In the genomic region with DNA sequence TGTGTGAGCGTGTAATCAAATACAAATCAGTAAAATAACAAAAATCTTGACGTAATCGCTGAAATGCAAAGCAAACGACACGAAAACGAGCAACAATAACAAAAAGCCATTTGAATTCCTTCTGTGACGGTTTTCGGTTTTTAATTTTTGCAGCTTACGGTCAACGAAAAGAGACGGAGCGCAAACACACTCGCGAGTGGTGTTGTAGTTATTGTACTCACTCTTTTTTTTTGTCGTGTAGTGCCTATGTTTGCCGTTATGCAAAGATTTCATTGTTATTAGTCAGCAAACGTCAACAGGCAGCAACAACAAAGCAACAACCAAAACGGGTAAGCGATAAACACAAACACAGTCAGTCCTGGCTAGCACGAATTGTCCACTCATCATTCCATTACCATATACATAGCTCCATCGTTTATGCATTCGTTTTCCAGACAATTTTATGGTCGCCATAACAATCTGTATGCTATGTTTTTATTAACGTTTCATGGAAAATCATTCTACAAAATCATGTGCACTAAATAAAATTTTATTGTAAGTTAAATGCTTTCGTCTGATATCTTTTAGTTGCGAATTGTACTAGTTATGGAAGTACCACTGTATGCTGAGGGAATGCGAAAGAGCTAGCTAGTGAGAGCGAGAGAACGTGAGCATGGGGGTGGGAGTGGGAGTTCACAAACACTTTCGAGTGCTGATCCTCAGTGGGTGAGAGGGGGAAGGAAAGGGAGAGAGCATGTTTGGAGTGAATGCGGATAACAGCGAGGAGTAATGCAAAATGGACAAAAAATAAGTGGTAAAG, we compare ENCODE assay signal across 1 fruit fly cellular context.
TF ChIP-seq lines count a peak whose summit lies in the region.

No protein-coding gene starts in this region.

TF ChIP-seq in whole organism, embryonic, 481 proteins besides CTCF, POLR2A, EP300 and RAD21 (continued from another document and continues in another):
- TF ChIP-seq CG3995 (GFP tag; optimal IDR thresholded peaks at IDR 0.05; lab: Kevin White, UChicago) (peak; percentile 21), crol (GFP tag; IDR thresholded peaks at IDR 0.05; lab: Robert Waterston, UW) (peak; percentile 90), Med (GFP tag; lab: Kevin White, UChicago) (peak; percentile 98), sd (tag; optimal IDR thresholded peaks at IDR 0.05; lab: Kevin White, UChicago) (peak; percentile 85), Fer2 (tag; optimal IDR thresholded peaks at IDR 0.05; lab: Kevin White, UChicago) (peak; percentile 81), CG2678 (tag; optimal IDR thresholded peaks at IDR 0.05; lab: Kevin White, UChicago) (peak; percentile 91), CG18262 (tag; optimal IDR thresholded peaks at IDR 0.05; lab: Kevin White, UChicago) (peak; percentile 62), Spps (tag; optimal IDR thresholded peaks at IDR 0.05; lab: Kevin White, UChicago) (peak; percentile 0), grau (tag; optimal IDR thresholded peaks at IDR 0.05; lab: Kevin White, UChicago) (peak; percentile 99), CG2875 (GFP tag; optimal IDR thresholded peaks at IDR 0.05; lab: Kevin White, UChicago) (peak; percentile 11), mld (GFP tag; IDR thresholded peaks at IDR 0.05; lab: Robert Waterston, UW; ENCODE audit: partially characterized antibody) (no peak), Rx (GFP tag; IDR thresholded peaks at IDR 0.05; lab: Robert Waterston, UW) (0 out of 2 replicates have a peak, but pooled peaks have one; percentile 33), CG3838 (GFP tag; optimal IDR thresholded peaks at IDR 0.05; lab: Kevin White, UChicago) (peak; percentile 36), CG11085 (GFP tag; IDR thresholded peaks at IDR 0.05; lab: Robert Waterston, UW) (0 out of 2 replicates have a peak, but pooled peaks have one; percentile 56), croc (GFP tag; conservative IDR thresholded peaks at IDR 0.05; lab: Robert Waterston, UW) (peak; percentile 39; the same call in 1 of the 3 replicates), CG1832 (GFP tag; optimal IDR thresholded peaks at IDR 0.05; lab: Kevin White, UChicago) (peak; percentile 26), dmrt11E (tag; optimal IDR thresholded peaks at IDR 0.05; lab: Kevin White, UChicago) (no peak), CG30431 (GFP tag; optimal IDR thresholded peaks at IDR 0.05; lab: Kevin White, UChicago) (peak; percentile 30), nerfin-1 (tag; optimal IDR thresholded peaks at IDR 0.05; lab: Kevin White, UChicago) (peak; percentile 73), Atf6 (GFP tag; IDR thresholded peaks at IDR 0.05; lab: Robert Waterston, UW) (peak; percentile 85), abd-A (tag; optimal IDR thresholded peaks at IDR 0.05; lab: Kevin White, UChicago) (peak; percentile 28), sisA (GFP tag; IDR thresholded peaks at IDR 0.05; lab: Robert Waterston, UW) (peak; percentile 64), CG11093 (GFP tag; IDR thresholded peaks at IDR 0.05; lab: Robert Waterston, UW) (peak; percentile 75; the same call in 2 of the 3 replicates), H2.0 (GFP tag; IDR thresholded peaks at IDR 0.05; lab: Robert Waterston, UW) (0 out of 2 replicates have a peak, but pooled peaks have one; percentile 10), seq (GFP tag; IDR thresholded peaks at IDR 0.05; lab: Robert Waterston, UW) (peak; percentile 81), CG10147 (GFP tag; optimal IDR thresholded peaks at IDR 0.05; lab: Kevin White, UChicago) (peak; percentile 76), bsh (GFP tag; optimal IDR thresholded peaks at IDR 0.05; lab: Kevin White, UChicago) (peak in 1 of 2 experiments; percentile 57), bab2 (GFP tag; optimal IDR thresholded peaks at IDR 0.05; lab: Kevin White, UChicago) (peak; percentile 75), CG2712 (tag; optimal IDR thresholded peaks at IDR 0.05; lab: Kevin White, UChicago) (peak; percentile 68), CG15696 (tag; optimal IDR thresholded peaks at IDR 0.05; lab: Kevin White, UChicago) (peak; percentile 34), Max (GFP tag; optimal IDR thresholded peaks at IDR 0.05; lab: Kevin White, UChicago) (peak; percentile 30), CG1233 (GFP tag; optimal IDR thresholded peaks at IDR 0.05; lab: Kevin White, UChicago) (peak; percentile 70), Atf-2 (GFP tag; optimal IDR thresholded peaks at IDR 0.05; lab: Kevin White, UChicago) (peak; percentile 44), CG12299 (tag; optimal IDR thresholded peaks at IDR 0.05; lab: Kevin White, UChicago) (peak; percentile 66), CG3281 (GFP tag; optimal IDR thresholded peaks at IDR 0.05; lab: Kevin White, UChicago) (peak; percentile 79), jumu (GFP tag; optimal IDR thresholded peaks at IDR 0.05; lab: Kevin White, UChicago) (peak; percentile 70), CG13424 (tag; optimal IDR thresholded peaks at IDR 0.05; lab: Kevin White, UChicago) (peak; percentile 85), Adf1 (GFP tag; IDR thresholded peaks at IDR 0.05; lab: Robert Waterston, UW) (peak; percentile 52; the same call in 1 of the 2 replicates), E2f1 (GFP tag; IDR thresholded peaks at IDR 0.05; lab: Robert Waterston, UW) (peak; percentile 71), gem (tag; optimal IDR thresholded peaks at IDR 0.05; lab: Kevin White, UChicago) (peak; percentile 81), Hmr (GFP tag; optimal IDR thresholded peaks at IDR 0.05; lab: Kevin White, UChicago) (peak; percentile 81), GATAe (GFP tag; conservative IDR thresholded peaks at IDR 0.05; lab: Robert Waterston, UW) (no peak), CG6683 (GFP tag; optimal IDR thresholded peaks at IDR 0.05; lab: Kevin White, UChicago) (peak; percentile 25), CG1529 (GFP tag; optimal IDR thresholded peaks at IDR 0.05; lab: Kevin White, UChicago) (peak; percentile 28), CG17186 (GFP tag; optimal IDR thresholded peaks at IDR 0.05; lab: Kevin White, UChicago) (no peak), tx (GFP tag; optimal IDR thresholded peaks at IDR 0.05; lab: Kevin White, UChicago) (peak; percentile 48), stc (GFP tag; IDR thresholded peaks at IDR 0.05; lab: Robert Waterston, UW) (peak; percentile 71), Poxn (GFP tag; IDR thresholded peaks at IDR 0.05; lab: Robert Waterston, UW) (peak; percentile 69), CG4707 (GFP tag; optimal IDR thresholded peaks at IDR 0.05; lab: Kevin White, UChicago) (peak; percentile 35), D19B (GFP tag; optimal IDR thresholded peaks at IDR 0.05; lab: Kevin White, UChicago) (peak; percentile 57), CG1647 (GFP tag; optimal IDR thresholded peaks at IDR 0.05; lab: Kevin White, UChicago) (peak; percentile 62), CrebB (tag; optimal IDR thresholded peaks at IDR 0.05; lab: Kevin White, UChicago) (peak; percentile 98), CG12659 (GFP tag; optimal IDR thresholded peaks at IDR 0.05; lab: Kevin White, UChicago) (peak; percentile 55), Sry-β (GFP tag; optimal IDR thresholded peaks at IDR 0.05; lab: Kevin White, UChicago) (no peak), dan (GFP tag; IDR thresholded peaks at IDR 0.05; lab: Robert Waterston, UW) (no peak), CG6175 (GFP tag; IDR thresholded peaks at IDR 0.05; lab: Robert Waterston, UW) (peak; percentile 49; the same call in 2 of the 3 replicates), zfh2 (GFP tag; optimal IDR thresholded peaks at IDR 0.05; lab: Kevin White, UChicago) (peak; percentile 86), nau (GFP tag; optimal IDR thresholded peaks at IDR 0.05; lab: Kevin White, UChicago) (no peak), odd (GFP tag; optimal IDR thresholded peaks at IDR 0.05; lab: Kevin White, UChicago) (peak; percentile 72), CG13287 (GFP tag; IDR thresholded peaks at IDR 0.05; lab: Robert Waterston, UW; ENCODE audit: partially characterized antibody) (no peak), CG13624 (GFP tag; optimal IDR thresholded peaks at IDR 0.05; lab: Kevin White, UChicago) (peak; percentile 68), CG5953 (GFP tag; IDR thresholded peaks at IDR 0.05; lab: Robert Waterston, UW) (0 out of 2 replicates have a peak, but pooled peaks have one; percentile 3), unpg (GFP tag; optimal IDR thresholded peaks at IDR 0.05; lab: Kevin White, UChicago) (peak; percentile 75), cas (GFP tag; IDR thresholded peaks at IDR 0.05; lab: Robert Waterston, UW) (peak; percentile 71), CG10274 (GFP tag; optimal IDR thresholded peaks at IDR 0.05; lab: Kevin White, UChicago) (peak; percentile 45), pb (GFP tag; optimal IDR thresholded peaks at IDR 0.05; lab: Kevin White, UChicago) (peak; percentile 85), ttk (GFP tag; IDR thresholded peaks at IDR 0.05; lab: Robert Waterston, UW) (peak; percentile 69), CG31224 (GFP tag; IDR thresholded peaks at IDR 0.05; lab: Robert Waterston, UW) (peak; percentile 71), lilli (GFP tag; optimal IDR thresholded peaks at IDR 0.05; lab: Kevin White, UChicago) (peak; percentile 68), Abd-B (GFP tag; optimal IDR thresholded peaks at IDR 0.05; lab: Kevin White, UChicago) (peak; percentile 87), dpn (GFP tag; optimal IDR thresholded peaks at IDR 0.05; lab: Kevin White, UChicago) (peak in 1 of 2 experiments; percentile 38), CG7963 (GFP tag; IDR thresholded peaks at IDR 0.05; lab: Robert Waterston, UW; ENCODE audit: partially characterized antibody) (no peak), nom (GFP tag; optimal IDR thresholded peaks at IDR 0.05; lab: Kevin White, UChicago) (peak; percentile 45), sug (tag; optimal IDR thresholded peaks at IDR 0.05; lab: Kevin White, UChicago) (peak; percentile 88), eve (GFP tag; optimal IDR thresholded peaks at IDR 0.05; lab: Kevin White, UChicago) (peak in 1 of 2 experiments; percentile 88), Hsf (GFP tag; optimal IDR thresholded peaks at IDR 0.05; lab: Kevin White, UChicago) (peak; percentile 61), Hr51 (GFP tag; optimal IDR thresholded peaks at IDR 0.05; lab: Kevin White, UChicago) (peak; percentile 9 to 83), CG10209 (GFP tag; optimal IDR thresholded peaks at IDR 0.05; lab: Kevin White, UChicago) (peak; percentile 69), ap (GFP tag; IDR thresholded peaks at IDR 0.05; lab: Robert Waterston, UW) (peak; percentile 41), prd (optimal IDR thresholded peaks at IDR 0.05; lab: Kevin White, UChicago) (no peak), prd (GFP tag; IDR thresholded peaks at IDR 0.05; lab: Robert Waterston, UW) (peak; percentile 73; the same call in 2 of the 3 replicates), dimm (GFP tag; IDR thresholded peaks at IDR 0.05; lab: Robert Waterston, UW) (no peak), ase (GFP tag; IDR thresholded peaks at IDR 0.05; lab: Robert Waterston, UW) (no peak; the same call in 2 of the 3 replicates), vfl (GFP tag; optimal IDR thresholded peaks at IDR 0.05; lab: Kevin White, UChicago) (no peak), Meics (GFP tag; optimal IDR thresholded peaks at IDR 0.05; lab: Kevin White, UChicago) (peak; percentile 68), luna (GFP tag; optimal IDR thresholded peaks at IDR 0.05; lab: Kevin White, UChicago) (peak; percentile 15), chn (GFP tag; optimal IDR thresholded peaks at IDR 0.05; lab: Kevin White, UChicago) (peak; percentile 13), z (GFP tag; IDR thresholded peaks at IDR 0.05; lab: Robert Waterston, UW) (peak; percentile 50; the same call in 1 of the 3 replicates), onecut (GFP tag; IDR thresholded peaks at IDR 0.05; lab: Robert Waterston, UW) (peak; percentile 52), ftz-f1 (GFP tag; optimal IDR thresholded peaks at IDR 0.05; lab: Kevin White, UChicago) (no peak), zf30C (GFP tag; optimal IDR thresholded peaks at IDR 0.05; lab: Kevin White, UChicago) (no peak), Dbx (GFP tag; IDR thresholded peaks at IDR 0.05; lab: Robert Waterston, UW) (peak; percentile 78), CG12071 (GFP tag; optimal IDR thresholded peaks at IDR 0.05; lab: Kevin White, UChicago) (peak; percentile 65), Dip3 (GFP tag; optimal IDR thresholded peaks at IDR 0.05; lab: Kevin White, UChicago) (peak; percentile 73), CG13775 (GFP tag; optimal IDR thresholded peaks at IDR 0.05; lab: Kevin White, UChicago) (peak; percentile 5), CG6689 (GFP tag; IDR thresholded peaks at IDR 0.05; lab: Robert Waterston, UW) (peak; percentile 72), HHEX (GFP tag; optimal IDR thresholded peaks at IDR 0.05; lab: Kevin White, UChicago) (peak; percentile 67), repo (GFP tag; optimal IDR thresholded peaks at IDR 0.05; lab: Kevin White, UChicago) (no peak), CG9727 (GFP tag; optimal IDR thresholded peaks at IDR 0.05; lab: Kevin White, UChicago) (peak; percentile 28), CG16863 (GFP tag; optimal IDR thresholded peaks at IDR 0.05; lab: Kevin White, UChicago) (peak; percentile 44), tin (GFP tag; optimal IDR thresholded peaks at IDR 0.05; lab: Kevin White, UChicago) (peak; percentile 1), BtbVII (GFP tag; optimal IDR thresholded peaks at IDR 0.05; lab: Kevin White, UChicago) (peak; percentile 63), zen (tag; optimal IDR thresholded peaks at IDR 0.05; lab: Kevin White, UChicago) (peak; percentile 30), CG32772 (GFP tag; IDR thresholded peaks at IDR 0.05; lab: Robert Waterston, UW) (peak; percentile 60; the same call in 1 of the 2 replicates), Fer3 (tag; optimal IDR thresholded peaks at IDR 0.05; lab: Kevin White, UChicago) (peak; percentile 86), ewg (GFP tag; optimal IDR thresholded peaks at IDR 0.05; lab: Kevin White, UChicago) (peak; percentile 36), sens (GFP tag; lab: Kevin White, UChicago) (peak; percentile 90), mam (GFP tag; optimal IDR thresholded peaks at IDR 0.05; lab: Kevin White, UChicago) (peak; percentile 79), CG11723 (GFP tag; optimal IDR thresholded peaks at IDR 0.05; lab: Kevin White, UChicago) (peak; percentile 12), CG34376 (GFP tag; optimal IDR thresholded peaks at IDR 0.05; lab: Kevin White, UChicago) (peak; percentile 71), CG3847 (GFP tag; IDR thresholded peaks at IDR 0.05; lab: Robert Waterston, UW) (peak; percentile 66), trem (tag; optimal IDR thresholded peaks at IDR 0.05; lab: Kevin White, UChicago) (peak; percentile 19), CG10543 (GFP tag; optimal IDR thresholded peaks at IDR 0.05; lab: Kevin White, UChicago) (peak; percentile 90), gsb (GFP tag; IDR thresholded peaks at IDR 0.05; lab: Robert Waterston, UW) (peak; percentile 42), Antp (GFP tag; optimal IDR thresholded peaks at IDR 0.05; lab: Kevin White, UChicago) (peak; percentile 50), CG7786 (GFP tag; optimal IDR thresholded peaks at IDR 0.05; lab: Kevin White, UChicago) (peak; percentile 79), D19A (tag; optimal IDR thresholded peaks at IDR 0.05; lab: Kevin White, UChicago) (peak; percentile 62), CG1603 (tag; optimal IDR thresholded peaks at IDR 0.05; lab: Kevin White, UChicago) (peak; percentile 44), CG7839 (tag; optimal IDR thresholded peaks at IDR 0.05; lab: Kevin White, UChicago) (peak; percentile 89), Side (GFP tag; optimal IDR thresholded peaks at IDR 0.05; lab: Kevin White, UChicago) (peak; percentile 52)
